Worm (Caenorhabditis elegans) whole organism, midembryonic: ENCODE data around the gene tatn-1.

Source experiments
- T22C8.4 ChIP-seq: fragments of 200-800 bp; sonication (Bioruptor generic); IDR thresholded peaks from 2 replicates; pipeline ENCODE4 v1.3.6; 2022; ENCODE audit warnings: missing genetic modification characterization, missing compliant biosample characterization
- flt-1 ChIP-seq: fragments of 200-800 bp; sonication (Bioruptor generic); IDR thresholded peaks from 2 replicates; pipeline ENCODE4 v1.3.6; 2022; ENCODE audit warnings: missing genetic modification characterization, missing compliant biosample characterization
- klf-2 ChIP-seq: fragments of 200-800 bp; sonication (Bioruptor generic); conservative IDR thresholded peaks from 2 replicates; pipeline ENCODE4 v1.3.6; 2022; ENCODE audit warnings: missing genetic modification reagents, missing genetic modification characterization, missing compliant biosample characterization
- ref-1 ChIP-seq: fragments of 200-800 bp; sonication (Bioruptor generic); conservative IDR thresholded peaks from 2 replicates; pipeline ENCODE4 v1.3.6; 2022; ENCODE audit warnings: missing genetic modification reagents, missing genetic modification characterization, missing compliant biosample characterization
- ztf-23 ChIP-seq: fragments of 200-800 bp; sonication (Bioruptor generic); IDR thresholded peaks from 2 replicates; pipeline ENCODE4 v1.3.6; 2022; ENCODE audit warnings: missing genetic modification reagents, missing genetic modification characterization, missing compliant biosample characterization
- ztf-29 ChIP-seq: fragments of 200-800 bp; sonication (Bioruptor generic); IDR thresholded peaks from 2 replicates; pipeline ENCODE4 v1.3.6; 2022; ENCODE audit warnings: missing genetic modification reagents, missing genetic modification characterization, missing compliant biosample characterization

DNA sequence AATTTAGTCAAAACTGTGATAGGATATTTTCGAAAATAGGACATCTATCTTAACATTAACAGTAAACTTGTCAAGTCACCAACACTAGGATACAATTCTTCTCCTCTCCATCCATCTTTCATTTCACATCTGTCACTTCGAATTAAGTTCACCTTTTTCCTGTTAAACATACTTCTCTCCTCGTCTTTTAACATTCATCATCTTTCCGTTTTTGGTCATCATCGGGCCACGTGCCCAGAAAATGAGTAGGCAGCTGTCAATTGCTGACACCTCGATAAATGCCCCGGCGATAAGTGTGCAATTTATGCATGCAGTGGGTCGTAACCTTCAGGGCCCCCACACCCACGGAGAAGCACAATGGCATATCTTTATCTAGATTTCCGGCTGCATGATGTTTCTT lies 10.6 kb upstream of the tatn-1 start:
- TF ChIP-seq flt-1 (GFP tag; lab: Robert Waterston, UW) (no peak), klf-2 (GFP tag; lab: Robert Waterston, UW) (no peak), ztf-23 (GFP tag; lab: Robert Waterston, UW) (no peak), ztf-29 (GFP tag; lab: Robert Waterston, UW) (no peak), ref-1 (no peak; the same call in 1 of the 2 replicates), T22C8.4 (GFP tag; lab: Robert Waterston, UW) (no peak)
